Worm (Caenorhabditis elegans): ENCODE results near the gene K02D10.8.

ce11 chrIII:8831059-8831750 lies 45.0 kb downstream of the K02D10.8 start, which contains the start of gene F44E2.10:
- TF ChIP-seq unc-55 (GFP tag; optimal IDR thresholded peaks at IDR 0.05) (no peak), F13H6.1 (tag; optimal IDR thresholded peaks at IDR 0.05) (no peak), nhr-237 (tag; optimal IDR thresholded peaks at IDR 0.05) (no peak), alr-1 (tag; optimal IDR thresholded peaks at IDR 0.05) (no peak), elt-1 (tag; optimal IDR thresholded peaks at IDR 0.05) (no peak), ama-1 (optimal IDR thresholded peaks at IDR 0.05) (no peak), crh-2 (tag; optimal IDR thresholded peaks at IDR 0.05) (no peak)

All from whole organism, L2 larva.